Worm (Caenorhabditis elegans) whole organism, L2 larva: ENCODE data around the gene M106.2.
A peak's percentile ranks its signal among the peaks of the same experiment; 100 is the strongest.

ENCODE experiments used
- C34F6.9 ChIP-seq: fragments of 150-350 bp; optimal IDR thresholded peaks from 2 replicates; lab custom pipeline; 2014; ENCODE audit warnings: missing biosample characterization, missing genetic modification characterization
- F13H6.1 ChIP-seq: sonication (generic microtip); optimal IDR thresholded peaks from 2 replicates; lab custom pipeline; 2016; ENCODE audit warnings: missing genetic modification characterization, missing compliant biosample characterization
- R02D3.7 ChIP-seq: fragments of 150-350 bp; optimal IDR thresholded peaks from 2 replicates; lab custom pipeline; 2014; ENCODE audit warnings: missing biosample characterization, missing genetic modification characterization
- Y55F3AM.14 ChIP-seq: fragments of 200-800 bp; sonication (Bioruptor generic); optimal IDR thresholded peaks from 2 replicates; lab custom pipeline; 2018; ENCODE audit warnings: mild to moderate bottlenecking, missing genetic modification characterization, missing compliant biosample characterization
- ZK546.5 ChIP-seq: sonication (generic microtip); optimal IDR thresholded peaks from 2 replicates; lab custom pipeline; 2017; ENCODE audit warnings: missing biosample characterization, missing genetic modification characterization
- alr-1 ChIP-seq: fragments of 150-350 bp; optimal IDR thresholded peaks from 2 replicates; lab custom pipeline; 2014; ENCODE audit warnings: missing biosample characterization, missing genetic modification characterization
- aly-2 ChIP-seq: fragments of 150-350 bp; optimal IDR thresholded peaks from 2 replicates; lab custom pipeline; 2014; ENCODE audit warnings: missing biosample characterization, missing genetic modification characterization
- ama-1 ChIP-seq: fragments of 150-350 bp; optimal IDR thresholded peaks from 2 replicates; lab custom pipeline; 2018; ENCODE audit warnings: inconsistent platforms
- blmp-1 ChIP-seq: sonication (generic microtip); optimal IDR thresholded peaks from 2 replicates; lab custom pipeline; 2017; ENCODE audit warnings: missing genetic modification characterization, mild to moderate bottlenecking, missing compliant biosample characterization, antibody characterized with exemption, moderate library complexity; ENCODE audit not compliant: insufficient read depth
- ceh-16 ChIP-seq: fragments of 150-350 bp; optimal IDR thresholded peaks from 2 replicates; lab custom pipeline; 2014; ENCODE audit warnings: missing biosample characterization, missing genetic modification characterization
- ceh-82 ChIP-seq: fragments of 150-350 bp; optimal IDR thresholded peaks from 2 replicates; lab custom pipeline; 2014; ENCODE audit warnings: missing biosample characterization, missing genetic modification characterization
- crh-2 ChIP-seq: sonication (generic microtip); optimal IDR thresholded peaks from 2 replicates; lab custom pipeline; 2017; ENCODE audit warnings: missing biosample characterization, missing genetic modification characterization
- dmd-4 ChIP-seq: sonication (generic microtip); optimal IDR thresholded peaks from 2 replicates; lab custom pipeline; 2017; ENCODE audit warnings: missing biosample characterization, missing genetic modification characterization
- egl-27 ChIP-seq: sonication (generic microtip); optimal IDR thresholded peaks from 3 replicates; lab custom pipeline; 2017; ENCODE audit warnings: missing biosample characterization, missing genetic modification reagents, missing genetic modification characterization
- elt-1 ChIP-seq: fragments of 150-350 bp; optimal IDR thresholded peaks from 2 replicates; lab custom pipeline; 2014; ENCODE audit warnings: missing biosample characterization, missing genetic modification characterization
- elt-3 ChIP-seq: sonication (generic microtip); optimal IDR thresholded peaks from 2 replicates; lab custom pipeline; 2017; ENCODE audit warnings: missing biosample characterization, missing genetic modification characterization
- fos-1 ChIP-seq: fragments of 150-350 bp; optimal IDR thresholded peaks from 2 replicates; lab custom pipeline; 2014; ENCODE audit warnings: missing biosample characterization, missing genetic modification characterization
- gmeb-1 ChIP-seq: fragments of 150-350 bp; optimal IDR thresholded peaks from 2 replicates; lab custom pipeline; 2014; ENCODE audit warnings: missing biosample characterization, missing genetic modification characterization
- lin-11 ChIP-seq: fragments of 150-350 bp; sonication (generic microtip); optimal IDR thresholded peaks from 2 replicates; lab custom pipeline; 2014; ENCODE audit warnings: missing biosample characterization, missing genetic modification characterization, inconsistent platforms, mixed read lengths
- lin-13 ChIP-seq: fragments of 150-350 bp; optimal IDR thresholded peaks from 2 replicates; lab custom pipeline; 2014; ENCODE audit warnings: missing biosample characterization, missing genetic modification reagents, missing genetic modification characterization
- lin-39 ChIP-seq: fragments of 150-350 bp; optimal IDR thresholded peaks from 2 replicates; lab custom pipeline; 2014; ENCODE audit warnings: missing biosample characterization, missing genetic modification reagents, missing genetic modification characterization
- lsy-2 ChIP-seq, 2 experiments: fragments of 150-350 bp in 1 of 2; sonication (generic microtip) in 1 of 2; optimal IDR thresholded peaks; 2 replicates each; lab custom pipeline; 2014 to 2017; ENCODE audit warnings: missing biosample characterization in 2 of 2, missing genetic modification characterization in 2 of 2
- mab-5 ChIP-seq: fragments of 150-350 bp; optimal IDR thresholded peaks from 2 replicates; lab custom pipeline; 2014; ENCODE audit warnings: missing biosample characterization, missing genetic modification characterization
- mbf-1 ChIP-seq: sonication (generic microtip); optimal IDR thresholded peaks from 2 replicates; lab custom pipeline; 2017; ENCODE audit warnings: missing biosample characterization, missing genetic modification characterization
- mdl-1 ChIP-seq, 2 experiments: fragments of 150-350 bp in 1 of 2; sonication (generic microtip) in 1 of 2; optimal IDR thresholded peaks; 2 replicates each; lab custom pipeline; 2017; ENCODE audit warnings: missing biosample characterization in 2 of 2, missing genetic modification characterization in 2 of 2
- nhr-10 ChIP-seq: sonication (generic microtip); optimal IDR thresholded peaks from 2 replicates; lab custom pipeline; 2017; ENCODE audit warnings: missing biosample characterization, missing genetic modification characterization
- nhr-11 ChIP-seq: fragments of 150-350 bp; optimal IDR thresholded peaks from 2 replicates; lab custom pipeline; 2014; ENCODE audit warnings: missing biosample characterization, missing genetic modification characterization
- nhr-12 ChIP-seq: fragments of 150-350 bp; optimal IDR thresholded peaks from 2 replicates; lab custom pipeline; 2014; ENCODE audit warnings: missing biosample characterization, missing genetic modification characterization
- nhr-129 ChIP-seq: fragments of 150-350 bp; optimal IDR thresholded peaks from 2 replicates; lab custom pipeline; 2014; ENCODE audit warnings: missing biosample characterization, missing genetic modification characterization
- nhr-21 ChIP-seq: fragments of 150-350 bp; optimal IDR thresholded peaks from 2 replicates; lab custom pipeline; 2014; ENCODE audit warnings: missing biosample characterization, missing genetic modification characterization
- nhr-23 ChIP-seq: fragments of 150-350 bp; optimal IDR thresholded peaks from 2 replicates; lab custom pipeline; 2014; ENCODE audit warnings: missing biosample characterization, missing genetic modification reagents, missing genetic modification characterization
- nhr-237 ChIP-seq: fragments of 150-350 bp; optimal IDR thresholded peaks from 2 replicates; lab custom pipeline; 2014; ENCODE audit warnings: missing biosample characterization, missing genetic modification characterization
- nhr-25 ChIP-seq: fragments of 150-350 bp; sonication (generic microtip); optimal IDR thresholded peaks from 3 replicates; lab custom pipeline; 2014; ENCODE audit warnings: missing biosample characterization, missing genetic modification characterization
- nhr-6 ChIP-seq: fragments of 150-350 bp; optimal IDR thresholded peaks from 2 replicates; lab custom pipeline; 2014; ENCODE audit warnings: missing biosample characterization, missing genetic modification characterization
- nhr-77 ChIP-seq: fragments of 150-350 bp; optimal IDR thresholded peaks from 2 replicates; lab custom pipeline; 2014; ENCODE audit warnings: missing biosample characterization, missing genetic modification characterization
- peb-1 ChIP-seq: fragments of 150-350 bp; optimal IDR thresholded peaks from 2 replicates; lab custom pipeline; 2014; ENCODE audit warnings: missing biosample characterization, missing genetic modification characterization
- sem-4 ChIP-seq: fragments of 150-350 bp; optimal IDR thresholded peaks from 2 replicates; lab custom pipeline; 2014; ENCODE audit warnings: missing biosample characterization, missing genetic modification reagents, missing genetic modification characterization
- skn-1 ChIP-seq: sonication (generic microtip); optimal IDR thresholded peaks from 2 replicates; lab custom pipeline; 2017; ENCODE audit warnings: missing biosample characterization, missing genetic modification characterization
- sma-3 ChIP-seq: sonication (generic microtip); optimal IDR thresholded peaks from 2 replicates; lab custom pipeline; 2016; ENCODE audit warnings: missing genetic modification reagents, missing genetic modification characterization, missing compliant biosample characterization
- sma-9 ChIP-seq, 2 experiments: fragments of 150-350 bp in 1 of 2; sonication (generic microtip) in 1 of 2; optimal IDR thresholded peaks; 2 replicates each; lab custom pipeline; 2014 to 2016; ENCODE audit warnings: missing genetic modification characterization in 2 of 2, mild to moderate bottlenecking in 1 of 2, missing biosample characterization in 1 of 2, missing compliant biosample characterization in 1 of 2, missing genetic modification reagents in 1 of 2, moderate library complexity in 1 of 2
- snpc-4 ChIP-seq: fragments of 150-350 bp; optimal IDR thresholded peaks from 2 replicates; lab custom pipeline; 2014; ENCODE audit warnings: missing biosample characterization, missing genetic modification characterization
- unc-39 ChIP-seq: fragments of 150-350 bp; optimal IDR thresholded peaks from 2 replicates; lab custom pipeline; 2014; ENCODE audit warnings: missing biosample characterization, missing genetic modification characterization
- unc-55 ChIP-seq: fragments of 150-350 bp; sonication (generic microtip); optimal IDR thresholded peaks from 3 replicates; lab custom pipeline; 2014; ENCODE audit warnings: missing biosample characterization, missing genetic modification reagents, missing genetic modification characterization
- unc-62 ChIP-seq: fragments of 150-350 bp; optimal IDR thresholded peaks from 2 replicates; lab custom pipeline; 2014; ENCODE audit warnings: missing biosample characterization, missing genetic modification reagents, missing genetic modification characterization
- zag-1 ChIP-seq: fragments of 150-350 bp; optimal IDR thresholded peaks from 2 replicates; lab custom pipeline; 2014; ENCODE audit warnings: missing biosample characterization, missing genetic modification characterization
- ztf-1 ChIP-seq: fragments of 200-800 bp; sonication (Bioruptor generic); conservative IDR thresholded peaks from 2 replicates; pipeline ENCODE4 v1.3.6; 2022; ENCODE audit warnings: missing genetic modification characterization, missing compliant biosample characterization
- ztf-11 ChIP-seq: sonication (generic microtip); optimal IDR thresholded peaks from 2 replicates; lab custom pipeline; 2017; ENCODE audit warnings: missing biosample characterization, missing genetic modification characterization
- ztf-4 ChIP-seq: fragments of 150-350 bp; optimal IDR thresholded peaks from 2 replicates; lab custom pipeline; 2014; ENCODE audit warnings: missing biosample characterization, missing genetic modification characterization

M106.2 gene

DNA sequence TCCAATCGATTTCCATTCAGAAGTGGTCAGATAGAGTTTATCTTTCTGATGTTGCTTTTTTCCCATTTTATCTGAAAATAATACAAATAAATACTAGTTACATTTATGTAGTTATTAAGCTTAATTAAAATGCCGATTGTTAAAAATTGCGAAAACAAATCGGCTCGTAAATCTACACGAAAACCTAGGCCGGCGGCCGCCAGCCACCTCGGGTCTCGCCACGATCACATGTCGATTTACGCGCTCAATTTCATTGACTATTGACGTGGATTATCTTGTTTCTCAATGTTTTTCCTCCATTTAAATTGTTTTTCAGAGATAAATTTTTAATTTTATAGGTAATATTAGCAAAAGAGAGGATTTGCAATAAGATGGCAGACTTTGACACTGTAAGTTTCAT, 22.7 kb upstream of the M106.2 start, which contains the start of the genes cyn-4 and copz-1:
cyn-4 (minus strand) TSS at position 71 of the 400 bp plus-strand sequence.
copz-1 (plus strand) TSS at position 339 of the 400 bp plus-strand sequence.
- TF ChIP-seq blmp-1 (tag; lab: Kevin White, UChicago) (no peak), nhr-25 (peak; percentile 72), R02D3.7 (peak; percentile 94), lin-39 (no peak), elt-1 (tag; lab: Kevin White, UChicago) (no peak), elt-3 (tag; lab: Kevin White, UChicago) (no peak), aly-2 (tag; lab: Kevin White, UChicago) (no peak), sma-9 (GFP tag; optimal IDR thresholded peaks at IDR 0.05; lab: Kevin White, UChicago) (peak; percentile 87), sma-9 (tag; optimal IDR thresholded peaks at IDR 0.05; lab: Kevin White, UChicago) (no peak), nhr-21 (tag; lab: Kevin White, UChicago) (peak; percentile 60), nhr-12 (no peak), unc-55 (GFP tag; lab: Kevin White, UChicago) (peak; percentile 90), F13H6.1 (tag; lab: Kevin White, UChicago) (peak; percentile 79), dmd-4 (tag; lab: Kevin White, UChicago) (no peak), nhr-11 (tag; lab: Kevin White, UChicago) (no peak), sma-3 (GFP tag; lab: Kevin White, UChicago) (peak; percentile 86), ceh-82 (tag; lab: Kevin White, UChicago) (peak; percentile 22), nhr-129 (peak; percentile 48), nhr-237 (no peak), C34F6.9 (tag; lab: Kevin White, UChicago) (peak; percentile 88), lin-11 (tag; lab: Kevin White, UChicago) (peak; percentile 88), ZK546.5 (tag; lab: Kevin White, UChicago) (no peak), skn-1 (tag; lab: Kevin White, UChicago) (no peak), lin-13 (GFP tag; lab: Kevin White, UChicago) (peak; percentile 78), sem-4 (tag; lab: Kevin White, UChicago) (peak; percentile 58), crh-2 (tag; lab: Kevin White, UChicago) (peak; percentile 92), mbf-1 (no peak), ztf-11 (no peak), lsy-2 (tag; optimal IDR thresholded peaks at IDR 0.05; lab: Kevin White, UChicago) (peak; percentile 79 to 95), egl-27 (tag; lab: Kevin White, UChicago) (no peak), ama-1 (no peak), nhr-23 (tag; lab: Kevin White, UChicago) (no peak), alr-1 (tag; lab: Kevin White, UChicago) (no peak), nhr-77 (tag; lab: Kevin White, UChicago) (no peak), Y55F3AM.14 (GFP tag; lab: Kevin White, UChicago) (no peak), ztf-1 (GFP tag; lab: Robert Waterston, UW) (no peak), mab-5 (tag; lab: Kevin White, UChicago) (peak; percentile 42), zag-1 (tag; lab: Kevin White, UChicago) (no peak), unc-39 (no peak), ceh-16 (tag; lab: Kevin White, UChicago) (peak; percentile 57), nhr-10 (tag; lab: Kevin White, UChicago) (no peak), unc-62 (no peak), nhr-6 (tag; lab: Kevin White, UChicago) (no peak), gmeb-1 (peak; percentile 74), peb-1 (tag; lab: Kevin White, UChicago) (no peak), mdl-1 (tag; optimal IDR thresholded peaks at IDR 0.05; lab: Kevin White, UChicago) (no peak), ztf-4 (tag; lab: Kevin White, UChicago) (peak; percentile 44), fos-1 (tag; lab: Kevin White, UChicago) (peak; percentile 53), snpc-4 (tag; lab: Kevin White, UChicago) (peak; percentile 11)
